Worm (Caenorhabditis elegans) whole organism, late embryonic: ENCODE measurements around the gene rbm-26.

Experiments
- C08G9.2 ChIP-seq: sonication (generic microtip); optimal IDR thresholded peaks from 2 replicates; lab custom pipeline; 2016; ENCODE audit warnings: mild to moderate bottlenecking, missing genetic modification characterization, moderate library complexity, missing compliant biosample characterization
- ama-1 ChIP-seq: fragments of 150-350 bp; optimal IDR thresholded peaks from 2 replicates; lab custom pipeline; 2014
- ceh-14 ChIP-seq: sonication (generic microtip); optimal IDR thresholded peaks from 2 replicates; lab custom pipeline; 2016; ENCODE audit warnings: missing genotype, missing genetic modification characterization, missing compliant biosample characterization
- lin-11 ChIP-seq: fragments of 200-800 bp; sonication (Bioruptor generic); optimal IDR thresholded peaks from 2 replicates; lab custom pipeline; 2018; ENCODE audit warnings: mild to moderate bottlenecking, missing genetic modification characterization, missing compliant biosample characterization
- mec-3 ChIP-seq: sonication (generic microtip); optimal IDR thresholded peaks from 2 replicates; lab custom pipeline; 2016; ENCODE audit warnings: borderline replicate concordance, missing genetic modification characterization, missing compliant biosample characterization
- nhr-11 ChIP-seq: fragments of 150-350 bp; optimal IDR thresholded peaks from 2 replicates; lab custom pipeline; 2014; ENCODE audit warnings: missing biosample characterization, missing genetic modification characterization
- sox-4 ChIP-seq: sonication (generic microtip); optimal IDR thresholded peaks from 2 replicates; lab custom pipeline; 2017; ENCODE audit warnings: mild to moderate bottlenecking, missing genetic modification characterization, inconsistent platforms, missing compliant biosample characterization
- unc-86 ChIP-seq: sonication (generic microtip); optimal IDR thresholded peaks from 2 replicates; lab custom pipeline; 2016; ENCODE audit warnings: missing genetic modification characterization, missing compliant biosample characterization

ce11 chrIII:5663521-5663920 lies 47.8 kb upstream of the rbm-26 start:
- TF ChIP-seq C08G9.2 (tag; lab: Kevin White, UChicago) (no peak), ceh-14 (tag; lab: Kevin White, UChicago) (no peak), unc-86 (tag; lab: Kevin White, UChicago) (no peak), mec-3 (no peak), sox-4 (tag; lab: Kevin White, UChicago) (no peak), ama-1 (lab: Kevin White, UChicago) (no peak), lin-11 (tag; lab: Kevin White, UChicago) (no peak), nhr-11 (tag; lab: Kevin White, UChicago) (no peak)
